Worm (Caenorhabditis elegans): ENCODE data around the gene F10A3.11.

F10A3.11 gene

ce11 chrV:16131249-16131648 is 31.2 kb upstream of the F10A3.11 start, which contains the start of gene fbxa-142:
Gene fbxa-142 (minus strand): TSS chrV:16131349.
- no peak for TF ChIP-seq T22C8.4 (GFP tag; IDR thresholded peaks at IDR 0.05)
- no peak for TF ChIP-seq ztf-23 (GFP tag; IDR thresholded peaks at IDR 0.05)
- TF ChIP-seq klf-2 (GFP tag; conservative IDR thresholded peaks at IDR 0.05), result no peak
- TF ChIP-seq tab-1 (GFP tag; IDR thresholded peaks at IDR 0.05), result no peak
- no peak for TF ChIP-seq cog-1 (tag; optimal IDR thresholded peaks at IDR 0.05)
- TF ChIP-seq flt-1 (GFP tag; IDR thresholded peaks at IDR 0.05), result no peak

- TF ChIP-seq ref-1 (GFP tag; conservative IDR thresholded peaks at IDR 0.05), result no peak
- TF ChIP-seq tab-1 (GFP tag; IDR thresholded peaks at IDR 0.05), result no peak
- no peak for TF ChIP-seq ztf-29 (GFP tag; IDR thresholded peaks at IDR 0.05)
- no peak for TF ChIP-seq T22C8.4 (GFP tag; IDR thresholded peaks at IDR 0.05)
- no peak for TF ChIP-seq med-1 (GFP tag; optimal IDR thresholded peaks at IDR 0.05; ENCODE audit: insufficient read depth)
- no peak for TF ChIP-seq cog-1 (tag; optimal IDR thresholded peaks at IDR 0.05)
- TF ChIP-seq flt-1 (GFP tag; IDR thresholded peaks at IDR 0.05), result no peak
- no peak for TF ChIP-seq klf-2 (GFP tag; conservative IDR thresholded peaks at IDR 0.05)
- TF ChIP-seq ztf-23 (GFP tag; IDR thresholded peaks at IDR 0.05), result no peak
Measured at ce11 chrV:16132215-16132614, 30.3 kb upstream of the F10A3.11 start.

- TF ChIP-seq klf-2 (GFP tag; conservative IDR thresholded peaks at IDR 0.05) (no peak), T22C8.4 (GFP tag; IDR thresholded peaks at IDR 0.05) (no peak), med-1 (GFP tag; optimal IDR thresholded peaks at IDR 0.05; ENCODE audit: insufficient read depth) (no peak), cog-1 (tag; optimal IDR thresholded peaks at IDR 0.05) (no peak), ztf-23 (GFP tag; IDR thresholded peaks at IDR 0.05) (no peak), ztf-29 (GFP tag; IDR thresholded peaks at IDR 0.05) (no peak), tab-1 (GFP tag; IDR thresholded peaks at IDR 0.05) (no peak), flt-1 (GFP tag; IDR thresholded peaks at IDR 0.05) (no peak), ref-1 (GFP tag; conservative IDR thresholded peaks at IDR 0.05) (no peak)
Measured at ce11 chrV:16132705-16133104, 29.8 kb upstream of the F10A3.11 start, which contains the start of gene fbxa-144. Gene fbxa-144 (minus strand): TSS chrV:16132805.

ce11 chrV:16137043-16137442 is 25.4 kb upstream of the F10A3.11 start, which contains the start of gene F44G3.7:
Gene F44G3.7 (minus strand): TSS chrV:16137143.
- no peak for TF ChIP-seq flt-1 (GFP tag; IDR thresholded peaks at IDR 0.05)
- TF ChIP-seq ztf-23 (GFP tag; IDR thresholded peaks at IDR 0.05), result no peak
- TF ChIP-seq med-1 (GFP tag; optimal IDR thresholded peaks at IDR 0.05; ENCODE audit: insufficient read depth), result no peak
- TF ChIP-seq ztf-29 (GFP tag; IDR thresholded peaks at IDR 0.05), result no peak
- TF ChIP-seq tab-1 (GFP tag; IDR thresholded peaks at IDR 0.05), result no peak
- TF ChIP-seq klf-2 (GFP tag; conservative IDR thresholded peaks at IDR 0.05), result no peak
- no peak for TF ChIP-seq cog-1 (tag; optimal IDR thresholded peaks at IDR 0.05)
- no peak for TF ChIP-seq T22C8.4 (GFP tag; IDR thresholded peaks at IDR 0.05)
- no peak for TF ChIP-seq ref-1 (GFP tag; conservative IDR thresholded peaks at IDR 0.05)

- no peak for TF ChIP-seq tab-1 (GFP tag; IDR thresholded peaks at IDR 0.05)
- TF ChIP-seq ref-1 (GFP tag; conservative IDR thresholded peaks at IDR 0.05), result no peak
- TF ChIP-seq cog-1 (tag; optimal IDR thresholded peaks at IDR 0.05), result no peak
- TF ChIP-seq klf-2 (GFP tag; conservative IDR thresholded peaks at IDR 0.05), result no peak
- TF ChIP-seq ztf-29 (GFP tag; IDR thresholded peaks at IDR 0.05), result no peak
- no peak for TF ChIP-seq ztf-23 (GFP tag; IDR thresholded peaks at IDR 0.05)
- no peak for TF ChIP-seq flt-1 (GFP tag; IDR thresholded peaks at IDR 0.05)
- TF ChIP-seq T22C8.4 (GFP tag; IDR thresholded peaks at IDR 0.05), result no peak
- no peak for TF ChIP-seq med-1 (GFP tag; optimal IDR thresholded peaks at IDR 0.05; ENCODE audit: insufficient read depth)
Measured at ce11 chrV:16139529-16139928, 23.0 kb upstream of the F10A3.11 start, which contains the start of gene clc-11. Gene clc-11 (minus strand): TSS chrV:16139629.

ce11 chrV:16141071-16141470 is 21.4 kb upstream of the F10A3.11 start, which contains the start of gene clc-32:
Gene clc-32 (minus strand): TSS chrV:16141171.
- no peak for TF ChIP-seq tab-1 (GFP tag; IDR thresholded peaks at IDR 0.05)
- TF ChIP-seq cog-1 (tag; optimal IDR thresholded peaks at IDR 0.05), result no peak
- TF ChIP-seq ref-1 (GFP tag; conservative IDR thresholded peaks at IDR 0.05), result no peak
- TF ChIP-seq ztf-29 (GFP tag; IDR thresholded peaks at IDR 0.05), result no peak
- no peak for TF ChIP-seq ztf-23 (GFP tag; IDR thresholded peaks at IDR 0.05)
- no peak for TF ChIP-seq flt-1 (GFP tag; IDR thresholded peaks at IDR 0.05)
- no peak for TF ChIP-seq T22C8.4 (GFP tag; IDR thresholded peaks at IDR 0.05)
- TF ChIP-seq med-1 (GFP tag; optimal IDR thresholded peaks at IDR 0.05; ENCODE audit: insufficient read depth), result no peak
- no peak for TF ChIP-seq klf-2 (GFP tag; conservative IDR thresholded peaks at IDR 0.05)

ce11 chrV:16142371-16142770 is 20.1 kb upstream of the F10A3.11 start, which contains the start of gene fbxa-18:
Gene fbxa-18 (plus strand): TSS chrV:16142671.
- TF ChIP-seq T22C8.4 (GFP tag; IDR thresholded peaks at IDR 0.05) (no peak), flt-1 (GFP tag; IDR thresholded peaks at IDR 0.05) (no peak), ref-1 (GFP tag; conservative IDR thresholded peaks at IDR 0.05) (no peak), ztf-23 (GFP tag; IDR thresholded peaks at IDR 0.05) (no peak), cog-1 (tag; optimal IDR thresholded peaks at IDR 0.05) (no peak), ztf-29 (GFP tag; IDR thresholded peaks at IDR 0.05) (no peak), med-1 (GFP tag; optimal IDR thresholded peaks at IDR 0.05; ENCODE audit: insufficient read depth) (no peak), tab-1 (GFP tag; IDR thresholded peaks at IDR 0.05) (no peak), klf-2 (GFP tag; conservative IDR thresholded peaks at IDR 0.05) (no peak)

ce11 chrV:16143066-16143581 is 19.4 kb upstream of the F10A3.11 start, which contains the start of gene fbxa-88:
Gene fbxa-88 (minus strand): TSS chrV:16143116.
- TF ChIP-seq cog-1 (tag; optimal IDR thresholded peaks at IDR 0.05) (no peak), ztf-29 (GFP tag; IDR thresholded peaks at IDR 0.05) (no peak), ztf-23 (GFP tag; IDR thresholded peaks at IDR 0.05) (no peak), med-1 (GFP tag; optimal IDR thresholded peaks at IDR 0.05; ENCODE audit: insufficient read depth) (no peak), klf-2 (GFP tag; conservative IDR thresholded peaks at IDR 0.05) (no peak), ref-1 (GFP tag; conservative IDR thresholded peaks at IDR 0.05) (no peak), T22C8.4 (GFP tag; IDR thresholded peaks at IDR 0.05) (no peak), flt-1 (GFP tag; IDR thresholded peaks at IDR 0.05) (no peak)

- no peak for TF ChIP-seq klf-2 (GFP tag; conservative IDR thresholded peaks at IDR 0.05)
- TF ChIP-seq cog-1 (tag; optimal IDR thresholded peaks at IDR 0.05), result no peak
- no peak for TF ChIP-seq ref-1 (GFP tag; conservative IDR thresholded peaks at IDR 0.05)
- TF ChIP-seq ztf-29 (GFP tag; IDR thresholded peaks at IDR 0.05), result no peak
- no peak for TF ChIP-seq tab-1 (GFP tag; IDR thresholded peaks at IDR 0.05)
- TF ChIP-seq med-1 (GFP tag; optimal IDR thresholded peaks at IDR 0.05; ENCODE audit: insufficient read depth), result no peak
- no peak for TF ChIP-seq T22C8.4 (GFP tag; IDR thresholded peaks at IDR 0.05)
- no peak for TF ChIP-seq flt-1 (GFP tag; IDR thresholded peaks at IDR 0.05)
- TF ChIP-seq ztf-23 (GFP tag; IDR thresholded peaks at IDR 0.05), result no peak
Measured at ce11 chrV:16145009-16145408, 17.5 kb upstream of the F10A3.11 start.

Measured in whole organism, midembryonic.